Worm (Caenorhabditis elegans) whole organism, L4 larva: ENCODE measurements around the gene nhr-10.

ENCODE experiments used
- daf-16 ChIP-seq, 3 experiments: sonication (generic microtip); optimal IDR thresholded peaks; 2 replicates each; lab custom pipeline; 2016 to 2017; ENCODE audit warnings: missing genetic modification characterization in 3 of 3, missing genetic modification reagents in 3 of 3, mild to moderate bottlenecking in 2 of 3, missing compliant biosample characterization in 2 of 3, missing biosample characterization in 1 of 3, moderate library complexity in 1 of 3
- lin-13 ChIP-seq: fragments of 150-350 bp; optimal IDR thresholded peaks from 2 replicates; lab custom pipeline; 2014; ENCODE audit warnings: missing biosample characterization, missing genetic modification reagents, missing genetic modification characterization
- nhr-10 ChIP-seq: fragments of 150-350 bp; optimal IDR thresholded peaks from 2 replicates; lab custom pipeline; 2014; ENCODE audit warnings: missing biosample characterization, missing genetic modification characterization

DNA sequence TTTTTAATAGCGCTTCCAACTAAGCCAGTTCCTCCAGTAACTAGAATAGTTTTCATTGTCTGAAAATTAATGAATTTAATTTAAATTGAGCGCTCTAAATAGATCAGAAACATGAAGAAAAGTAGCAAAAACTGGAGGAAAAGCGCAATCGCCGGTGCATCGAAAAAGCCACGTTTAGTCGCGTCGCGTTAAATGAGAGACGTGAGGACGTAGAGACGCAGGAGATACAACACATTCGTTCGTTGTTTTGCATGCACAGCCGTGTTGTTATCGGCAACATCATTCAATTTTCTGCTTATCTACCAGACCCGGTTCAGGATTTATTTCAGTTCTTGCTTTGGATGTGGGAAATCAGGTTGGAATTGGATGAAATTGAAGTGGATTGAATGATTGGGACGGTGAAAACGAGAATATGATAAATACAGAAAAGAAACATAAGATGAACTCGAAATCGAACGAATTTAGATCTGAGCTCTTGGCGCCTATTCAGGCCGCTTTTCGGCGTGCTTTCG is 47.8 kb downstream of the nhr-10 start, which contains the start of gene ger-1:
- TF ChIP-seq daf-16 (GFP tag; optimal IDR thresholded peaks at IDR 0.05; lab: Kevin White, UChicago) = no peak
- TF ChIP-seq daf-16 (tag; optimal IDR thresholded peaks at IDR 0.05; lab: Kevin White, UChicago) = no peak
- TF ChIP-seq lin-13 (GFP tag; lab: Kevin White, UChicago) = no peak
- no peak for TF ChIP-seq nhr-10 (tag; lab: Kevin White, UChicago)
